Fruit fly (Drosophila melanogaster): Measurements from ENCODE around the gene CG7299.

DNA sequence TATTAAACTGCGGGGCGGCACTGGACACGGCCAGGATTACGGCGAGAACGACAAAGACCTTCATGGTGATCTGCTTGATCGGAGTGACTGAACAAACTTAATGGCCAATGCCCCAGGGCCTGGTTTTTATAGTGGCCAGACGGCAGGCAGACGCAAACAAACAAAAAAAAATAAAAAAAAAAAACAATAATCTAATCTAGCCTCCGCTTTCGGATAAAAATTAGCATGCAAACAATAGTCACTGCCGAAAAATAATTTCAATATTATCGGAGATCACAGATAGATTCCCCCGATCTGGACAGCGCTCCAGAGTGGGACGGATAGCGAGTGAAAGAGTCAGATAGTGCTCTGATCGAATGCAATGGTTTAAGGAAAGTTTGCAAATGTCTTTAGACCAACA, at the start of gene CG7299:
- TF ChIP-seq CTCF (optimal IDR thresholded peaks at IDR 0.05): no peak
- no peak for TF ChIP-seq CG8478 (optimal IDR thresholded peaks at IDR 0.05)

Data from S2 (cell line).